Worm (Caenorhabditis elegans): ENCODE data around the gene lin-36.
A peak's percentile ranks its signal among the peaks of the same experiment; 100 is the strongest.

lin-36 gene

ce11 chrIII:8044717-8045116 lies 24.0 kb upstream of the lin-36 start, which contains the start of gene spcs-3:
spcs-3 (plus strand) TSS chrIII:8045017.
- TF ChIP-seq unc-62 (GFP tag; optimal IDR thresholded peaks at IDR 0.05) (no peak), tbx-8 (GFP tag; optimal IDR thresholded peaks at IDR 0.05) (no peak), elt-3 (tag; optimal IDR thresholded peaks at IDR 0.05) (no peak), lsy-2 (tag; optimal IDR thresholded peaks at IDR 0.05) (no peak), ham-2 (GFP tag; optimal IDR thresholded peaks at IDR 0.05) (no peak)

DNA sequence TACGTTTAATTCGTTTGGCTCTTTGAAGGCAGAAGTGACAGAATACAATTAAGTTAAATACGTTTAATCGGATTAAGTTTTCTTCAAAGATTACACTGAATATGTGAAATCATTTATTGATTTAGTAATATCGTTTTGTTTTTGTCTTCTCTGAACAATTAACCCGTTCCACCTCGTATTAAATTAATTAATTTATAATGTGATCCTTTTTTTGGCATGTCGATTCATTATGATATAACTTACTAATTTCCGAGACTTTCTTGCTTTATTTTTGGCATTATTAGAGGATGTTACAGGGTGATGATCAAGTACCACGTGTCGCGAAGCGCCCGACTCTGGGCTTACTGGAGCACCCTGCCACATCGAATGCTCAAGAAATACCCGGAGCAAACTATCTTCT lies 23.5 kb upstream of the lin-36 start, which contains the start of gene K12H4.5:
Gene K12H4.5, plus strand, starts transcription at position 301 of the 400 bp plus-strand sequence.
- TF ChIP-seq mab-5 (tag; optimal IDR thresholded peaks at IDR 0.05) (no peak), ces-1 (GFP tag; optimal IDR thresholded peaks at IDR 0.05) (peak; percentile 17)

DNA sequence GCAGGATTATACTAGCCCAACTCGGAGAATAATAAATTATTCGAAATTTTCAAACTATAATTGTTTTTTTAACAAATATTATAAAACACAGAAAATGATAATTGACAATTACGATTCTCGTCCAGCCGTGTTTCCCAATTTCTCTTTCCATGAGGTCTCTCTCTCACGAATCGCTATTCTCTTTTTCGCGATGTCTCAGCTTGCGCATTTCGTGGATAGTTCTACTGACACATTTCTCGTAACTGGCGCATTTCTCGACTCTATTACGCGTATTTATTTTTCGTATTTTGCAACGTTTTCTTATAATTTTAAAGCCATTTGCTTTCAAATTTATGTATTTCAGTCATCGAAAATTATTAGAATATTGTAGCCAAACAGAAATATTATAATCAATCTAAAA lies 23.1 kb upstream of the lin-36 start:
- TF ChIP-seq zip-8 (tag; optimal IDR thresholded peaks at IDR 0.05) (no peak), mab-5 (tag; optimal IDR thresholded peaks at IDR 0.05) (peak; percentile 68), lin-32 (GFP tag; optimal IDR thresholded peaks at IDR 0.05) (peak; percentile 100), elt-3 (tag; optimal IDR thresholded peaks at IDR 0.05) (peak; percentile 87), ceh-43 (GFP tag; optimal IDR thresholded peaks at IDR 0.05) (peak; percentile 98), M03D4.4 (tag; optimal IDR thresholded peaks at IDR 0.05) (peak; percentile 99), elt-1 (tag; optimal IDR thresholded peaks at IDR 0.05; ENCODE audit: borderline replicate concordance, insufficient read depth) (peak; percentile 56), blmp-1 (tag; optimal IDR thresholded peaks at IDR 0.05) (peak; percentile 67), nhr-28 (tag; optimal IDR thresholded peaks at IDR 0.05) (peak; percentile 94), cnd-1 (tag; optimal IDR thresholded peaks at IDR 0.05) (peak; percentile 99), bed-3 (GFP tag; optimal IDR thresholded peaks at IDR 0.05) (peak; percentile 98), hlh-1 (tag; optimal IDR thresholded peaks at IDR 0.05) (peak; percentile 88), lsy-2 (tag; optimal IDR thresholded peaks at IDR 0.05) (peak; percentile 93), mep-1 (tag; optimal IDR thresholded peaks at IDR 0.05) (peak; percentile 100), ces-1 (GFP tag; optimal IDR thresholded peaks at IDR 0.05) (peak; percentile 90), unc-39 (tag; optimal IDR thresholded peaks at IDR 0.05) (peak; percentile 67), ham-2 (GFP tag; optimal IDR thresholded peaks at IDR 0.05) (peak; percentile 98), sem-2 (GFP tag; optimal IDR thresholded peaks at IDR 0.05) (peak; percentile 97), ztf-11 (tag; optimal IDR thresholded peaks at IDR 0.05) (peak; percentile 94), pha-4 (tag; optimal IDR thresholded peaks at IDR 0.05) (peak; percentile 98), unc-120 (tag; optimal IDR thresholded peaks at IDR 0.05; ENCODE audit: poor library complexity, severe bottlenecking) (peak; percentile 99), nhr-12 (tag; optimal IDR thresholded peaks at IDR 0.05) (peak; percentile 55), snpc-4 (tag; optimal IDR thresholded peaks at IDR 0.05) (no peak), nhr-2 (tag; optimal IDR thresholded peaks at IDR 0.05) (peak; percentile 22), drap-1 (GFP tag; optimal IDR thresholded peaks at IDR 0.05) (peak; percentile 100), ceh-39 (tag; optimal IDR thresholded peaks at IDR 0.05) (peak; percentile 90), tbx-8 (GFP tag; optimal IDR thresholded peaks at IDR 0.05) (peak; percentile 99), nhr-76 (tag; optimal IDR thresholded peaks at IDR 0.05) (no peak), nhr-237 (tag; optimal IDR thresholded peaks at IDR 0.05) (peak; percentile 99), ceh-83 (GFP tag; optimal IDR thresholded peaks at IDR 0.05) (peak; percentile 99), flh-1 (GFP tag; optimal IDR thresholded peaks at IDR 0.05) (peak; percentile 96), lin-13 (tag; optimal IDR thresholded peaks at IDR 0.05) (peak; percentile 99), sptf-1 (tag; optimal IDR thresholded peaks at IDR 0.05) (peak; percentile 100), unc-62 (GFP tag; optimal IDR thresholded peaks at IDR 0.05) (peak; percentile 94), mls-2 (tag; optimal IDR thresholded peaks at IDR 0.05) (peak; percentile 100)

DNA sequence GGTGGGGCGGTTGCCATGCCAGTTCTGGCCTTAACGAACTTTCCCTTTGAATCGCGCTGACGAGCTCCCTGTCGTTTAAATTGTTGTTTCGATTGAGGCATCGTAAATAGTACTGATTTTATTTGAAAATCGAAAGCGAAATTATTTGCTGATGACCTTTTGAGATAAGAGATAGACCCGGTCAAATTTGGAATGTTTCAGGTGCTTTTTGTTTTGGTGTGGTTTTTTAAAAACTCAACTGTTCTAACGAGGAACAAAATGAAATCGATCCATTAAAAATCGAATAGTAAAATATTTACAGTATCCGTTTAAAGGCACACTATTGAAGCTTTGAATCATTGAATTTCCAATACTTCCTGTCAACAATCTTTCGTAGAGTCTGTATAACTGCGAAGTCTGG lies 22.1 kb upstream of the lin-36 start, which contains the start of gene K12H4.6:
Gene K12H4.6, minus strand, starts transcription at position 101 of the 400 bp plus-strand sequence.
- TF ChIP-seq mep-1 (tag; optimal IDR thresholded peaks at IDR 0.05): no peak
- no peak for TF ChIP-seq unc-39 (tag; optimal IDR thresholded peaks at IDR 0.05)
- no peak for TF ChIP-seq sptf-1 (tag; optimal IDR thresholded peaks at IDR 0.05)
- no peak for TF ChIP-seq drap-1 (GFP tag; optimal IDR thresholded peaks at IDR 0.05)
- TF ChIP-seq M03D4.4 (tag; optimal IDR thresholded peaks at IDR 0.05): no peak
- TF ChIP-seq blmp-1 (tag; optimal IDR thresholded peaks at IDR 0.05): no peak
- no peak for TF ChIP-seq unc-120 (tag; optimal IDR thresholded peaks at IDR 0.05; ENCODE audit: poor library complexity, severe bottlenecking)
- no peak for TF ChIP-seq ceh-43 (GFP tag; optimal IDR thresholded peaks at IDR 0.05)

Measured in whole organism, mixed stage, embryonic.